Worm (Caenorhabditis elegans) whole organism, L2 larva: Measurements from ENCODE around the gene zig-12.
A peak's percentile ranks its signal among the peaks of the same experiment; 100 is the strongest.

Experiments used
- C34F6.9 ChIP-seq: fragments of 150-350 bp; optimal IDR thresholded peaks from 2 replicates; lab custom pipeline; 2014; ENCODE audit warnings: missing biosample characterization, missing genetic modification characterization
- F13H6.1 ChIP-seq: sonication (generic microtip); optimal IDR thresholded peaks from 2 replicates; lab custom pipeline; 2016; ENCODE audit warnings: missing genetic modification characterization, missing compliant biosample characterization
- Y55F3AM.14 ChIP-seq: fragments of 200-800 bp; sonication (Bioruptor generic); optimal IDR thresholded peaks from 2 replicates; lab custom pipeline; 2018; ENCODE audit warnings: mild to moderate bottlenecking, missing genetic modification characterization, missing compliant biosample characterization
- ZK546.5 ChIP-seq: sonication (generic microtip); optimal IDR thresholded peaks from 2 replicates; lab custom pipeline; 2017; ENCODE audit warnings: missing biosample characterization, missing genetic modification characterization
- alr-1 ChIP-seq: fragments of 150-350 bp; optimal IDR thresholded peaks from 2 replicates; lab custom pipeline; 2014; ENCODE audit warnings: missing biosample characterization, missing genetic modification characterization
- aly-2 ChIP-seq: fragments of 150-350 bp; optimal IDR thresholded peaks from 2 replicates; lab custom pipeline; 2014; ENCODE audit warnings: missing biosample characterization, missing genetic modification characterization
- ama-1 ChIP-seq: fragments of 150-350 bp; optimal IDR thresholded peaks from 2 replicates; lab custom pipeline; 2018; ENCODE audit warnings: inconsistent platforms
- blmp-1 ChIP-seq: sonication (generic microtip); optimal IDR thresholded peaks from 2 replicates; lab custom pipeline; 2017; ENCODE audit warnings: missing genetic modification characterization, mild to moderate bottlenecking, missing compliant biosample characterization, antibody characterized with exemption, moderate library complexity; ENCODE audit not compliant: insufficient read depth
- ceh-16 ChIP-seq: fragments of 150-350 bp; optimal IDR thresholded peaks from 2 replicates; lab custom pipeline; 2014; ENCODE audit warnings: missing biosample characterization, missing genetic modification characterization
- ceh-82 ChIP-seq: fragments of 150-350 bp; optimal IDR thresholded peaks from 2 replicates; lab custom pipeline; 2014; ENCODE audit warnings: missing biosample characterization, missing genetic modification characterization
- crh-2 ChIP-seq: sonication (generic microtip); optimal IDR thresholded peaks from 2 replicates; lab custom pipeline; 2017; ENCODE audit warnings: missing biosample characterization, missing genetic modification characterization
- elt-1 ChIP-seq: fragments of 150-350 bp; optimal IDR thresholded peaks from 2 replicates; lab custom pipeline; 2014; ENCODE audit warnings: missing biosample characterization, missing genetic modification characterization
- fos-1 ChIP-seq: fragments of 150-350 bp; optimal IDR thresholded peaks from 2 replicates; lab custom pipeline; 2014; ENCODE audit warnings: missing biosample characterization, missing genetic modification characterization
- gmeb-1 ChIP-seq: fragments of 150-350 bp; optimal IDR thresholded peaks from 2 replicates; lab custom pipeline; 2014; ENCODE audit warnings: missing biosample characterization, missing genetic modification characterization
- lin-11 ChIP-seq: fragments of 150-350 bp; sonication (generic microtip); optimal IDR thresholded peaks from 2 replicates; lab custom pipeline; 2014; ENCODE audit warnings: missing biosample characterization, missing genetic modification characterization, inconsistent platforms, mixed read lengths
- lin-39 ChIP-seq: fragments of 150-350 bp; optimal IDR thresholded peaks from 2 replicates; lab custom pipeline; 2014; ENCODE audit warnings: missing biosample characterization, missing genetic modification reagents, missing genetic modification characterization
- lsy-2 ChIP-seq, 2 experiments: fragments of 150-350 bp in 1 of 2; sonication (generic microtip) in 1 of 2; optimal IDR thresholded peaks; 2 replicates each; lab custom pipeline; 2014 to 2017; ENCODE audit warnings: missing biosample characterization in 2 of 2, missing genetic modification characterization in 2 of 2
- mbf-1 ChIP-seq: sonication (generic microtip); optimal IDR thresholded peaks from 2 replicates; lab custom pipeline; 2017; ENCODE audit warnings: missing biosample characterization, missing genetic modification characterization
- mdl-1 ChIP-seq, 2 experiments: fragments of 150-350 bp in 1 of 2; sonication (generic microtip) in 1 of 2; optimal IDR thresholded peaks; 2 replicates each; lab custom pipeline; 2017; ENCODE audit warnings: missing biosample characterization in 2 of 2, missing genetic modification characterization in 2 of 2
- nhr-11 ChIP-seq: fragments of 150-350 bp; optimal IDR thresholded peaks from 2 replicates; lab custom pipeline; 2014; ENCODE audit warnings: missing biosample characterization, missing genetic modification characterization
- nhr-12 ChIP-seq: fragments of 150-350 bp; optimal IDR thresholded peaks from 2 replicates; lab custom pipeline; 2014; ENCODE audit warnings: missing biosample characterization, missing genetic modification characterization
- nhr-129 ChIP-seq: fragments of 150-350 bp; optimal IDR thresholded peaks from 2 replicates; lab custom pipeline; 2014; ENCODE audit warnings: missing biosample characterization, missing genetic modification characterization
- nhr-21 ChIP-seq: fragments of 150-350 bp; optimal IDR thresholded peaks from 2 replicates; lab custom pipeline; 2014; ENCODE audit warnings: missing biosample characterization, missing genetic modification characterization
- nhr-23 ChIP-seq: fragments of 150-350 bp; optimal IDR thresholded peaks from 2 replicates; lab custom pipeline; 2014; ENCODE audit warnings: missing biosample characterization, missing genetic modification reagents, missing genetic modification characterization
- nhr-237 ChIP-seq: fragments of 150-350 bp; optimal IDR thresholded peaks from 2 replicates; lab custom pipeline; 2014; ENCODE audit warnings: missing biosample characterization, missing genetic modification characterization
- nhr-6 ChIP-seq: fragments of 150-350 bp; optimal IDR thresholded peaks from 2 replicates; lab custom pipeline; 2014; ENCODE audit warnings: missing biosample characterization, missing genetic modification characterization
- sem-4 ChIP-seq: fragments of 150-350 bp; optimal IDR thresholded peaks from 2 replicates; lab custom pipeline; 2014; ENCODE audit warnings: missing biosample characterization, missing genetic modification reagents, missing genetic modification characterization
- skn-1 ChIP-seq: sonication (generic microtip); optimal IDR thresholded peaks from 2 replicates; lab custom pipeline; 2017; ENCODE audit warnings: missing biosample characterization, missing genetic modification characterization
- sma-3 ChIP-seq: sonication (generic microtip); optimal IDR thresholded peaks from 2 replicates; lab custom pipeline; 2016; ENCODE audit warnings: missing genetic modification reagents, missing genetic modification characterization, missing compliant biosample characterization
- sma-9 ChIP-seq, 2 experiments: fragments of 150-350 bp in 1 of 2; sonication (generic microtip) in 1 of 2; optimal IDR thresholded peaks; 2 replicates each; lab custom pipeline; 2014 to 2016; ENCODE audit warnings: missing genetic modification characterization in 2 of 2, mild to moderate bottlenecking in 1 of 2, missing biosample characterization in 1 of 2, missing compliant biosample characterization in 1 of 2, missing genetic modification reagents in 1 of 2, moderate library complexity in 1 of 2
- snpc-4 ChIP-seq: fragments of 150-350 bp; optimal IDR thresholded peaks from 2 replicates; lab custom pipeline; 2014; ENCODE audit warnings: missing biosample characterization, missing genetic modification characterization
- unc-62 ChIP-seq: fragments of 150-350 bp; optimal IDR thresholded peaks from 2 replicates; lab custom pipeline; 2014; ENCODE audit warnings: missing biosample characterization, missing genetic modification reagents, missing genetic modification characterization
- ztf-4 ChIP-seq: fragments of 150-350 bp; optimal IDR thresholded peaks from 2 replicates; lab custom pipeline; 2014; ENCODE audit warnings: missing biosample characterization, missing genetic modification characterization

Gene zig-12

ce11 chrX:8736965-8737464 lies 26.7 kb upstream of the zig-12 start, which contains the start of gene M02D8.3:
Gene M02D8.3 (minus strand): TSS chrX:8737015.
- TF ChIP-seq sem-4 (tag; lab: Kevin White, UChicago) (peak; percentile 17), lsy-2 (tag; optimal IDR thresholded peaks at IDR 0.05; lab: Kevin White, UChicago) (peak in 1 of 2 experiments; percentile 61), nhr-6 (tag; lab: Kevin White, UChicago) (no peak), Y55F3AM.14 (GFP tag; lab: Kevin White, UChicago) (no peak), mbf-1 (tag; lab: Kevin White, UChicago) (no peak), nhr-23 (tag; lab: Kevin White, UChicago) (no peak), nhr-129 (tag; lab: Kevin White, UChicago) (peak; percentile 47), lin-11 (tag; lab: Kevin White, UChicago) (no peak), F13H6.1 (tag; lab: Kevin White, UChicago) (no peak), sma-9 (GFP tag; optimal IDR thresholded peaks at IDR 0.05; lab: Kevin White, UChicago) (peak; percentile 5), sma-9 (tag; optimal IDR thresholded peaks at IDR 0.05; lab: Kevin White, UChicago) (no peak), nhr-11 (tag; lab: Kevin White, UChicago) (no peak), lin-39 (tag; lab: Kevin White, UChicago) (no peak), ztf-4 (tag; lab: Kevin White, UChicago) (no peak), aly-2 (no peak), nhr-21 (tag; lab: Kevin White, UChicago) (peak; percentile 36), nhr-12 (no peak), ceh-82 (tag; lab: Kevin White, UChicago) (no peak), nhr-237 (tag; lab: Kevin White, UChicago) (no peak), C34F6.9 (tag; lab: Kevin White, UChicago) (peak; percentile 55), ZK546.5 (no peak), elt-1 (tag; lab: Kevin White, UChicago) (no peak), fos-1 (tag; lab: Kevin White, UChicago) (peak; percentile 55), gmeb-1 (tag; lab: Kevin White, UChicago) (no peak), crh-2 (tag; lab: Kevin White, UChicago) (peak; percentile 58)
- TF ChIP-seq, all 48 proteins: peak for 8

ce11 chrX:8737801-8738200 lies 25.9 kb upstream of the zig-12 start:
- TF ChIP-seq mdl-1 (tag; optimal IDR thresholded peaks at IDR 0.05; lab: Kevin White, UChicago) (no peak), gmeb-1 (tag; lab: Kevin White, UChicago) (no peak), nhr-23 (tag; lab: Kevin White, UChicago) (no peak), Y55F3AM.14 (GFP tag; lab: Kevin White, UChicago) (no peak), ZK546.5 (no peak), crh-2 (tag; lab: Kevin White, UChicago) (no peak), unc-62 (GFP tag; lab: Kevin White, UChicago) (no peak), sma-3 (GFP tag; lab: Kevin White, UChicago) (no peak), elt-1 (tag; lab: Kevin White, UChicago) (no peak), alr-1 (no peak), lin-11 (tag; lab: Kevin White, UChicago) (no peak), ceh-16 (tag; lab: Kevin White, UChicago) (no peak), blmp-1 (tag; lab: Kevin White, UChicago) (no peak)
- TF ChIP-seq, all 48 proteins: peak for 0

- TF ChIP-seq fos-1 (tag; lab: Kevin White, UChicago) (no peak), Y55F3AM.14 (GFP tag; lab: Kevin White, UChicago) (no peak), nhr-21 (tag; lab: Kevin White, UChicago) (no peak), lin-11 (tag; lab: Kevin White, UChicago) (no peak), skn-1 (tag; lab: Kevin White, UChicago) (no peak)
Measured at ce11 chrX:8739373-8739772, 24.3 kb upstream of the zig-12 start, which contains the start of gene M02D8.2. Gene M02D8.2 (plus strand): TSS chrX:8739673.

- TF ChIP-seq snpc-4 (peak; percentile 1), ama-1 (lab: Kevin White, UChicago) (no peak), lin-39 (tag; lab: Kevin White, UChicago) (no peak)
- TF ChIP-seq, all 48 proteins: peak for 1
Measured at ce11 chrX:8741629-8742170, 22.0 kb upstream of the zig-12 start.
